Worm (Caenorhabditis elegans) whole organism, mixed stage, embryonic: ENCODE results near the gene ZK177.12.
A peak's percentile ranks its signal among the peaks of the same experiment; 100 is the strongest.

Experiments
- ces-1 ChIP-seq: fragments of 150-350 bp; optimal IDR thresholded peaks from 2 replicates; lab custom pipeline; 2014; ENCODE audit warnings: missing biosample characterization, missing genetic modification reagents, missing genetic modification characterization
- lin-13 ChIP-seq: fragments of 150-350 bp; optimal IDR thresholded peaks from 2 replicates; lab custom pipeline; 2014; ENCODE audit warnings: missing biosample characterization, missing genetic modification characterization
- nhr-237 ChIP-seq: fragments of 150-350 bp; optimal IDR thresholded peaks from 2 replicates; lab custom pipeline; 2014; ENCODE audit warnings: missing biosample characterization, missing genetic modification characterization
- nhr-28 ChIP-seq: fragments of 150-350 bp; optimal IDR thresholded peaks from 2 replicates; lab custom pipeline; 2014; ENCODE audit warnings: missing biosample characterization, missing genetic modification characterization

- TF ChIP-seq nhr-28 (tag; lab: Kevin White, UChicago) (no peak), nhr-237 (tag; lab: Kevin White, UChicago) (no peak), lin-13 (no peak), ces-1 (GFP tag; lab: Kevin White, UChicago) (peak; percentile 67)
Observed at ce11 chrII:5511417-5512353, 9.8 kb upstream of the ZK177.12 start.
